Fruit fly (Drosophila melanogaster): ENCODE data around the gene dpr11.

The dpr11 gene

dm6 chr3R:6481740-6482443 is 111.2 kb downstream of the dpr11 start:
- TF ChIP-seq CG18262 (tag; optimal IDR thresholded peaks at IDR 0.05) (peak; percentile 51), CG12942 (GFP tag; optimal IDR thresholded peaks at IDR 0.05) (no peak), CG31441 (GFP tag; IDR thresholded peaks at IDR 0.05) (peak; percentile 32; the same call in 1 of the 2 replicates), CG2678 (tag; optimal IDR thresholded peaks at IDR 0.05) (peak; percentile 38), CG2712 (tag; optimal IDR thresholded peaks at IDR 0.05) (peak; percentile 19), gt (GFP tag; IDR thresholded peaks at IDR 0.05) (no peak), phol (tag; optimal IDR thresholded peaks at IDR 0.05) (peak; percentile 10), row (GFP tag; IDR thresholded peaks at IDR 0.05) (peak; percentile 33; the same call in 1 of the 3 replicates), CG11504 (tag; optimal IDR thresholded peaks at IDR 0.05) (peak; percentile 38), gem (tag; optimal IDR thresholded peaks at IDR 0.05) (peak; percentile 31), dmrt99B (tag; optimal IDR thresholded peaks at IDR 0.05) (peak; percentile 25), Drgx (GFP tag; IDR thresholded peaks at IDR 0.05) (0 out of 2 replicates have a peak, but pooled peaks have one; percentile 32), CG3407 (GFP tag; optimal IDR thresholded peaks at IDR 0.05) (no peak), grau (tag; optimal IDR thresholded peaks at IDR 0.05) (peak; percentile 8), sens (GFP tag) (peak; percentile 61), CG12659 (GFP tag; optimal IDR thresholded peaks at IDR 0.05) (peak; percentile 5), tio (GFP tag; optimal IDR thresholded peaks at IDR 0.05) (peak; percentile 13), kah (GFP tag; optimal IDR thresholded peaks at IDR 0.05) (peak; percentile 65), CkIIα-i1 (GFP tag; IDR thresholded peaks at IDR 0.05) (no peak), fd96Cb (tag; optimal IDR thresholded peaks at IDR 0.05) (peak; percentile 13), Oli (tag; optimal IDR thresholded peaks at IDR 0.05) (peak; percentile 19), CG1603 (tag; optimal IDR thresholded peaks at IDR 0.05) (no peak), Hr39 (optimal IDR thresholded peaks at IDR 0.05) (no peak), CoRest (tag; optimal IDR thresholded peaks at IDR 0.05) (peak; percentile 27), nmo (GFP tag; optimal IDR thresholded peaks at IDR 0.05) (peak; percentile 18), Kr (GFP tag; optimal IDR thresholded peaks at IDR 0.05) (no peak), ci (GFP tag; IDR thresholded peaks at IDR 0.05) (0 out of 3 replicates have a peak, but pooled peaks have one; percentile 45), stc (GFP tag; IDR thresholded peaks at IDR 0.05) (no peak), CG15601 (tag; optimal IDR thresholded peaks at IDR 0.05) (no peak), CG30403 (GFP tag; optimal IDR thresholded peaks at IDR 0.05) (peak; percentile 7), slp2 (GFP tag; optimal IDR thresholded peaks at IDR 0.05) (no peak), CG8388 (GFP tag; optimal IDR thresholded peaks at IDR 0.05) (peak; percentile 86), dm (GFP tag; optimal IDR thresholded peaks at IDR 0.05) (no peak), CG17361 (GFP tag; IDR thresholded peaks at IDR 0.05) (peak; percentile 59; the same call in 2 of the 3 replicates), Sox100B (GFP tag; optimal IDR thresholded peaks at IDR 0.05) (peak; percentile 47), CG9437 (GFP tag; optimal IDR thresholded peaks at IDR 0.05) (peak; percentile 29), D19B (GFP tag; optimal IDR thresholded peaks at IDR 0.05) (no peak), Sox102F (GFP tag; optimal IDR thresholded peaks at IDR 0.05) (peak; percentile 2)
